Worm (Caenorhabditis elegans): ENCODE results near the gene scl-6.

DNA sequence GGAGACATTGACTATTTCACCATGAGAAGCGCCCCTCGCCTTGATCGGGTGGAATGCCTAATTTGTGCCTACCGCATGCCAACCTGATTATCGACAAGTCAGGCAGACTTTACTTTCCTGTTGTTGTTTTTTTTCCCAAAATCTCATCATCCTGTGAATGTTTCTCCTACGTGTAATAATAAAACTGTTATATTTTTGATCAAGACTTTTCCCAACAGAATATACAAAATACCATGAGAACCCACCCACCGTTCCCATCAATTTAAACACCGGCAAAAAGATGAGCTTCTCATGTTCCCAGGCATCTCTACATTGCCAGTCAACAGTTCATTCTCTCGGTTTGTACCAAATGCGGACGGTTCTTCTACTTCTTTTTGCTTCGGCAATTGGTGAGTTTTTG lies 21.7 kb upstream of the scl-6 start, which contains the start of gene scl-9:
- TF ChIP-seq fos-1 (tag; optimal IDR thresholded peaks at IDR 0.05) (no peak), zag-1 (tag; optimal IDR thresholded peaks at IDR 0.05) (no peak)
